Fruit fly (Drosophila melanogaster) whole organism, pupa: ENCODE data around the gene mdy.

Experiments
- CG13204 ChIP-seq: fragments of 200-800 bp; sonication (Bioruptor generic); optimal IDR thresholded peaks from 2 replicates; lab custom pipeline; 2018; ENCODE audit warnings: missing biosample characterization, mild to moderate bottlenecking, missing genetic modification characterization, moderate library complexity
- CG14655 ChIP-seq: fragments of 200-800 bp; sonication (Bioruptor generic); optimal IDR thresholded peaks from 3 replicates; lab custom pipeline; 2017; ENCODE audit warnings: mild to moderate bottlenecking, missing biosample characterization, missing genetic modification reagents, missing genetic modification characterization
- CG4496 ChIP-seq: fragments of 200-800 bp; sonication (Bioruptor generic); IDR thresholded peaks from 3 replicates; pipeline ENCODE4 v1.3.6; 2022; ENCODE audit warnings: missing biosample characterization, missing genetic modification characterization
- CG8159 ChIP-seq: fragments of 200-800 bp; sonication (Bioruptor generic); optimal IDR thresholded peaks from 3 replicates; lab custom pipeline; 2018; ENCODE audit warnings: missing biosample characterization, mild to moderate bottlenecking, missing genetic modification characterization, moderate library complexity
- D1 ChIP-seq: fragments of 200-800 bp; sonication (Bioruptor generic); optimal IDR thresholded peaks from 2 replicates; lab custom pipeline; 2018; ENCODE audit warnings: missing biosample characterization, mild to moderate bottlenecking, missing genetic modification characterization, moderate library complexity
- gl ChIP-seq: fragments of 200-800 bp; sonication (Bioruptor generic); optimal IDR thresholded peaks from 2 replicates; lab custom pipeline; 2018; ENCODE audit warnings: missing biosample characterization, mild to moderate bottlenecking, missing genetic modification characterization

dm6 chr2L:16793970-16794369 is 22.5 kb upstream of the mdy start, which contains the start of gene Ugt37C2:
- TF ChIP-seq CG13204 (GFP tag; lab: Kevin White, UChicago) (no peak), gl (tag; lab: Kevin White, UChicago) (no peak), CG8159 (tag; lab: Kevin White, UChicago) (no peak), D1 (no peak), CG4496 (GFP tag; lab: Robert Waterston, UW) (no peak), CG14655 (GFP tag; lab: Kevin White, UChicago) (no peak)
